Worm (Caenorhabditis elegans) whole organism, L3 larva: ENCODE measurements around the gene srw-108.

Experiments
- ZK546.5 ChIP-seq: sonication (generic microtip); optimal IDR thresholded peaks from 2 replicates; lab custom pipeline; 2017; ENCODE audit warnings: missing biosample characterization, missing genetic modification characterization
- ama-1 ChIP-seq: fragments of 150-350 bp; optimal IDR thresholded peaks from 2 replicates; lab custom pipeline; 2018
- ceh-16 ChIP-seq: sonication (generic microtip); optimal IDR thresholded peaks from 2 replicates; lab custom pipeline; 2017; ENCODE audit warnings: missing biosample characterization, missing genetic modification characterization
- ceh-82 ChIP-seq: fragments of 150-350 bp; optimal IDR thresholded peaks from 2 replicates; lab custom pipeline; 2014; ENCODE audit warnings: missing biosample characterization, missing genetic modification characterization
- ceh-9 ChIP-seq: sonication (generic microtip); optimal IDR thresholded peaks from 2 replicates; lab custom pipeline; 2018; ENCODE audit warnings: missing biosample characterization, missing genetic modification characterization
- daf-12 ChIP-seq: fragments of 150-350 bp; optimal IDR thresholded peaks from 2 replicates; lab custom pipeline; 2014; ENCODE audit warnings: missing biosample characterization, missing genetic modification reagents, missing genetic modification characterization
- egl-27 ChIP-seq: sonication (generic microtip); optimal IDR thresholded peaks from 4 replicates; lab custom pipeline; 2017; ENCODE audit warnings: missing biosample characterization, missing genetic modification reagents, missing genetic modification characterization
- egl-5 ChIP-seq: fragments of 150-350 bp; optimal IDR thresholded peaks from 2 replicates; lab custom pipeline; 2017; ENCODE audit warnings: missing biosample characterization, missing genetic modification reagents, missing genetic modification characterization, inconsistent platforms
- elt-1 ChIP-seq: fragments of 150-350 bp; optimal IDR thresholded peaks from 2 replicates; lab custom pipeline; 2014; ENCODE audit warnings: missing biosample characterization, missing genetic modification characterization
- elt-2 ChIP-seq: sonication (generic microtip); optimal IDR thresholded peaks from 2 replicates; lab custom pipeline; 2016; ENCODE audit warnings: missing genetic modification reagents, mild to moderate bottlenecking, missing genetic modification characterization, missing compliant biosample characterization
- elt-3 ChIP-seq, 3 experiments: fragments of 150-350 bp in 1 of 3; sonication (generic microtip) in 2 of 3; optimal IDR thresholded peaks; 2 replicates in 2 of 3; 4 replicates in 1 of 3; lab custom pipeline; 2014 to 2017; ENCODE audit warnings: missing biosample characterization in 3 of 3, missing genetic modification characterization in 3 of 3
- eor-1 ChIP-seq, 2 experiments: fragments of 150-350 bp; optimal IDR thresholded peaks; 2 replicates each; lab custom pipeline; 2014 to 2018; ENCODE audit warnings: missing biosample characterization in 2 of 2, missing genetic modification characterization in 2 of 2
- fkh-10 ChIP-seq: sonication (generic microtip); optimal IDR thresholded peaks from 2 replicates; lab custom pipeline; 2017; ENCODE audit warnings: missing biosample characterization, missing genetic modification reagents, missing genetic modification characterization
- fkh-2 ChIP-seq: fragments of 150-350 bp; optimal IDR thresholded peaks from 2 replicates; lab custom pipeline; 2014; ENCODE audit warnings: missing biosample characterization, missing genetic modification reagents, missing genetic modification characterization
- fos-1 ChIP-seq: fragments of 150-350 bp; optimal IDR thresholded peaks from 2 replicates; lab custom pipeline; 2014; ENCODE audit warnings: missing biosample characterization, missing genetic modification characterization
- jun-1 ChIP-seq: fragments of 150-350 bp; optimal IDR thresholded peaks from 2 replicates; lab custom pipeline; 2014; ENCODE audit warnings: missing biosample characterization, missing genetic modification reagents, missing genetic modification characterization
- lin-15B ChIP-seq: fragments of 150-350 bp; optimal IDR thresholded peaks from 2 replicates; lab custom pipeline; 2014; ENCODE audit warnings: missing biosample characterization, missing genetic modification characterization
- mml-1 ChIP-seq: fragments of 150-350 bp; sonication (generic microtip); optimal IDR thresholded peaks from 3 replicates; lab custom pipeline; 2014; ENCODE audit warnings: missing biosample characterization, missing genetic modification characterization
- nfya-1 ChIP-seq: sonication (generic microtip); optimal IDR thresholded peaks from 2 replicates; lab custom pipeline; 2017; ENCODE audit warnings: missing genetic modification characterization, mild to moderate bottlenecking, missing compliant biosample characterization, antibody characterized with exemption, moderate library complexity; ENCODE audit not compliant: insufficient read depth
- nhr-12 ChIP-seq: fragments of 150-350 bp; optimal IDR thresholded peaks from 2 replicates; lab custom pipeline; 2014; ENCODE audit warnings: missing biosample characterization, missing genetic modification characterization
- nhr-237 ChIP-seq: fragments of 150-350 bp; optimal IDR thresholded peaks from 2 replicates; lab custom pipeline; 2014; ENCODE audit warnings: missing biosample characterization, missing genetic modification characterization
- nhr-28 ChIP-seq: fragments of 150-350 bp; optimal IDR thresholded peaks from 2 replicates; lab custom pipeline; 2014; ENCODE audit warnings: missing biosample characterization, missing genetic modification characterization
- nhr-77 ChIP-seq: fragments of 150-350 bp; optimal IDR thresholded peaks from 2 replicates; lab custom pipeline; 2014; ENCODE audit warnings: missing biosample characterization, missing genetic modification characterization
- pqm-1 ChIP-seq: fragments of 150-350 bp; optimal IDR thresholded peaks from 2 replicates; lab custom pipeline; 2017; ENCODE audit warnings: missing biosample characterization, missing genetic modification characterization, inconsistent platforms
- sea-2 ChIP-seq: fragments of 150-350 bp; sonication (generic microtip); optimal IDR thresholded peaks from 4 replicates; lab custom pipeline; 2014; ENCODE audit warnings: missing biosample characterization, missing genetic modification reagents, missing genetic modification characterization
- skn-1 ChIP-seq: fragments of 150-350 bp; optimal IDR thresholded peaks from 2 replicates; lab custom pipeline; 2014; ENCODE audit warnings: missing biosample characterization, missing genetic modification characterization
- tbx-2 ChIP-seq: sonication (generic microtip); optimal IDR thresholded peaks from 2 replicates; lab custom pipeline; 2016; ENCODE audit warnings: mild to moderate bottlenecking, missing genetic modification characterization, missing compliant biosample characterization
- unc-39 ChIP-seq: sonication (generic microtip); optimal IDR thresholded peaks from 4 replicates; lab custom pipeline; 2017; ENCODE audit warnings: missing biosample characterization, missing genetic modification characterization
- zag-1 ChIP-seq: fragments of 150-350 bp; optimal IDR thresholded peaks from 2 replicates; lab custom pipeline; 2014; ENCODE audit warnings: missing biosample characterization, missing genetic modification characterization
- ztf-11 ChIP-seq: fragments of 150-350 bp; optimal IDR thresholded peaks from 2 replicates; lab custom pipeline; 2014; ENCODE audit warnings: missing biosample characterization, missing genetic modification characterization

The srw-108 gene

ce11 chrV:541470-541869, 13.8 kb downstream of the srw-108 start:
- TF ChIP-seq ceh-16 (no peak), elt-1 (tag; lab: Kevin White, UChicago) (peak; percentile 68)

- TF ChIP-seq ama-1 (lab: Kevin White, UChicago) (no peak), elt-1 (tag; lab: Kevin White, UChicago) (peak; percentile 64), nfya-1 (tag; lab: Kevin White, UChicago) (no peak)
Observed at ce11 chrV:543169-543568, 15.5 kb downstream of the srw-108 start, which contains the start of gene C14C6.3. Gene C14C6.3 (plus strand): TSS chrV:543469.

ce11 chrV:547980-548379, 20.3 kb downstream of the srw-108 start, which contains the start of gene C14C6.6:
Gene C14C6.6 (minus strand): TSS chrV:548080.
- no peak for TF ChIP-seq ceh-9 (tag; lab: Kevin White, UChicago)
- no peak for TF ChIP-seq lin-15B (tag; lab: Kevin White, UChicago)
- no peak for TF ChIP-seq daf-12
- TF ChIP-seq pqm-1 (tag; lab: Kevin White, UChicago): no peak
- TF ChIP-seq nhr-12 (tag; lab: Kevin White, UChicago): no peak
- TF ChIP-seq nhr-77 (tag; lab: Kevin White, UChicago): no peak
- no peak for TF ChIP-seq ztf-11 (tag; lab: Kevin White, UChicago)
- no peak for TF ChIP-seq mml-1 (tag; lab: Kevin White, UChicago)
- no peak for TF ChIP-seq nhr-28 (tag; lab: Kevin White, UChicago)
- TF ChIP-seq elt-1 (tag; lab: Kevin White, UChicago): no peak
- TF ChIP-seq eor-1 (tag; optimal IDR thresholded peaks at IDR 0.05; lab: Kevin White, UChicago): no peak
- TF ChIP-seq nfya-1 (tag; lab: Kevin White, UChicago): no peak
- no peak for TF ChIP-seq tbx-2 (tag; lab: Kevin White, UChicago)
- TF ChIP-seq ceh-82: no peak
- TF ChIP-seq fkh-2 (tag; lab: Kevin White, UChicago): no peak
- TF ChIP-seq zag-1 (tag; lab: Kevin White, UChicago): no peak
- TF ChIP-seq ZK546.5: no peak

- TF ChIP-seq egl-27 (no peak), elt-2 (no peak), unc-39 (no peak), jun-1 (no peak), nhr-12 (tag; lab: Kevin White, UChicago) (no peak), nfya-1 (tag; lab: Kevin White, UChicago) (no peak), lin-15B (tag; lab: Kevin White, UChicago) (no peak)
- TF ChIP-seq, all 47 proteins: peak for 0
Observed at ce11 chrV:552406-552805, 24.7 kb downstream of the srw-108 start.

ce11 chrV:553067-553466, 25.4 kb downstream of the srw-108 start, which contains the start of gene C14C6.8:
Gene C14C6.8 (minus strand): TSS chrV:553167.
- TF ChIP-seq fos-1 (tag; lab: Kevin White, UChicago) (no peak), sea-2 (no peak), ama-1 (lab: Kevin White, UChicago) (no peak), jun-1 (no peak), skn-1 (no peak), unc-39 (no peak), fkh-10 (GFP tag; lab: Kevin White, UChicago) (no peak), nhr-12 (tag; lab: Kevin White, UChicago) (no peak), egl-5 (no peak), elt-2 (no peak), pqm-1 (tag; lab: Kevin White, UChicago) (no peak), nhr-77 (tag; lab: Kevin White, UChicago) (no peak), eor-1 (tag; optimal IDR thresholded peaks at IDR 0.05; lab: Kevin White, UChicago) (no peak), elt-3 (tag; optimal IDR thresholded peaks at IDR 0.05; lab: Kevin White, UChicago) (no peak), nhr-237 (tag; lab: Kevin White, UChicago) (no peak), fkh-2 (tag; lab: Kevin White, UChicago) (no peak), lin-15B (tag; lab: Kevin White, UChicago) (no peak)
- TF ChIP-seq, all 47 proteins: peak for 0

- TF ChIP-seq eor-1 (tag; optimal IDR thresholded peaks at IDR 0.05; lab: Kevin White, UChicago): no peak
- no peak for TF ChIP-seq fkh-2 (tag; lab: Kevin White, UChicago)
- TF ChIP-seq nfya-1 (tag; lab: Kevin White, UChicago): no peak
- no peak for TF ChIP-seq ceh-9 (tag; lab: Kevin White, UChicago)
Observed at ce11 chrV:556055-556454, 28.4 kb downstream of the srw-108 start, which contains the start of gene srx-8. Gene srx-8 (minus strand): TSS chrV:556155.
